Worm (Caenorhabditis elegans): Measurements from ENCODE around the gene sel-2.

Gene sel-2

ce11 chrIII:4587177-4587576 is 25.0 kb downstream of the sel-2 start, which contains the start of the genes F35G12.7 and smc-4 (continued):
- TF ChIP-seq cey-2 (tag; optimal IDR thresholded peaks at IDR 0.05; ENCODE audit: borderline replicate concordance, insufficient read depth) (no peak), mxl-3 (GFP tag; optimal IDR thresholded peaks at IDR 0.05) (no peak), F37D6.2 (tag; optimal IDR thresholded peaks at IDR 0.05) (no peak), spr-3 (GFP tag; optimal IDR thresholded peaks at IDR 0.05) (no peak), nhr-6 (tag; optimal IDR thresholded peaks at IDR 0.05) (peak; percentile 19), ztf-7 (tag; optimal IDR thresholded peaks at IDR 0.05) (no peak), ceh-28 (tag; optimal IDR thresholded peaks at IDR 0.05) (no peak), vab-7 (GFP tag; IDR thresholded peaks at IDR 0.05) (no peak), T26A8.4 (GFP tag; IDR thresholded peaks at IDR 0.05) (no peak), hmg-1.1 (GFP tag; IDR thresholded peaks at IDR 0.05) (peak; percentile 34; the same call in 1 of the 2 replicates), dve-1 (tag; optimal IDR thresholded peaks at IDR 0.05; ENCODE audit: insufficient read depth) (no peak), ceh-82 (tag; optimal IDR thresholded peaks at IDR 0.05) (no peak), nhr-76 (tag; optimal IDR thresholded peaks at IDR 0.05) (no peak), lin-1 (GFP tag; IDR thresholded peaks at IDR 0.05) (no peak), F10B5.3 (tag; optimal IDR thresholded peaks at IDR 0.05) (no peak), ZK337.2 (GFP tag; IDR thresholded peaks at IDR 0.05) (no peak), ctbp-1 (GFP tag; IDR thresholded peaks at IDR 0.05) (no peak), pqm-1 (tag; optimal IDR thresholded peaks at IDR 0.05) (no peak), dmd-8 (GFP tag; IDR thresholded peaks at IDR 0.05) (no peak), ama-1 (optimal IDR thresholded peaks at IDR 0.05) (no peak), F26F4.8 (GFP tag; conservative IDR thresholded peaks at IDR 0.05) (no peak), nhr-237 (tag; optimal IDR thresholded peaks at IDR 0.05) (no peak), nhr-48 (tag; optimal IDR thresholded peaks at IDR 0.05) (no peak), lir-3 (tag; optimal IDR thresholded peaks at IDR 0.05) (no peak), nhr-42 (GFP tag; IDR thresholded peaks at IDR 0.05) (no peak), zfp-2 (tag; optimal IDR thresholded peaks at IDR 0.05) (no peak), spr-1 (tag; optimal IDR thresholded peaks at IDR 0.05) (no peak), lsy-2 (tag; optimal IDR thresholded peaks at IDR 0.05) (peak; percentile 60 to 93), zfp-3 (GFP tag; conservative IDR thresholded peaks at IDR 0.05) (no peak)

DNA sequence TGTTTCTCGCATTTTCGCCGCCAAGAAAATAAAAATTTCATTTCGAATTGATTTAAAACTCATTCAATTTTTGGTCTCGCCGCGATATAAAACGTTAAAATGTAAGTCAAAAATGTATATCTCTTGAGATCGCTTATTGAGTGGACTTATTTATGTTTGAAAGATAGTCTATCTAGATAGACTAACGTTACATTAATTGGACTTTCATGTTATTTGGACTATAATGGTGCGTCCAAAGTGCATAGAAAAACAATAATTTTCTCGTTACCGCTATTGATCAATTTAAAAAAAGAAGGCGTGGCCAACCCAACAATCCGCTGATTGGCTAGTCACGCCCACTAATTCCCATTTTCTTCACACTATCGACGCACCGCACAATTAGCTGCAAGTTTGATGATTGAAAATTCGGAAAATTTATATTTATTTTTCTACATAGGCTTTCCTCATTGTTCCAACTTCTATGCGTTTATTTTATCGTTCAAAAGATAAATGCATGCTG is 28.1 kb downstream of the sel-2 start, which contains the start of gene F35G12.5:
Gene F35G12.5, plus strand, starts transcription at position 51 of the 499 bp plus-strand sequence.
- TF ChIP-seq hlh-30 (tag; optimal IDR thresholded peaks at IDR 0.05; ENCODE audit: insufficient read depth), result no peak
- TF ChIP-seq mxl-3 (GFP tag; optimal IDR thresholded peaks at IDR 0.05), result no peak
- no peak for TF ChIP-seq spr-1 (tag; optimal IDR thresholded peaks at IDR 0.05)
- TF ChIP-seq nhr-102 (tag; optimal IDR thresholded peaks at IDR 0.05), result no peak
- TF ChIP-seq daf-12 (tag; optimal IDR thresholded peaks at IDR 0.05), result no peak
- TF ChIP-seq F44E2.7 (GFP tag; IDR thresholded peaks at IDR 0.05), result no peak

DNA sequence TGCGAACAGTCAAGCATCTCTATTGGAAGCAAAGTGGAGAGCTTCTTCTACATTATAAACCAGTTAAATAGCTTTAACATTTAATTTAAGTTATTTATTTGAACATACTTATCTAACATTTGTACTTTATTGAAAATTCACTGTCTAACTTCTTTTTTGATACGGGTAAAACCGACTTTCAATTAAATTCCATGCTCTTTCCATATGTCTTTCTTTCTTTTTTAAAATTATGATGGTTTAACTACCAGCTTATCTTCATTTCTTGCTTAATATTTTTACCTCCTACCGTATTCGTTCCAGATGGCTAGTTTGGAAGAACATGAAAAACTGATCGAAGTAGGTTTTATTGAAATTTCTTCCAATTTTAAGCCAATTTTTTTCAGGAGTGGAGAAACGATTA is 30.7 kb downstream of the sel-2 start, which contains the start of gene F35G12.12:
Gene F35G12.12, plus strand, starts transcription at position 301 of the 400 bp plus-strand sequence.
- TF ChIP-seq zip-11 (GFP tag; IDR thresholded peaks at IDR 0.05) (no peak), daf-16 (GFP tag; optimal IDR thresholded peaks at IDR 0.05) (no peak), daf-16 (tag; optimal IDR thresholded peaks at IDR 0.05) (no peak), nhr-28 (tag; optimal IDR thresholded peaks at IDR 0.05) (no peak), duxl-1 (tag; optimal IDR thresholded peaks at IDR 0.05; ENCODE audit: poor library complexity) (no peak), daf-12 (tag; optimal IDR thresholded peaks at IDR 0.05) (no peak), php-3 (GFP tag; IDR thresholded peaks at IDR 0.05) (no peak), ceh-32 (tag; optimal IDR thresholded peaks at IDR 0.05; ENCODE audit: poor library complexity) (no peak), jun-1 (tag; optimal IDR thresholded peaks at IDR 0.05) (no peak), hif-1 (tag; optimal IDR thresholded peaks at IDR 0.05) (no peak)
